Worm (Caenorhabditis elegans) whole organism, mixed stage, embryonic: ENCODE data around the gene csn-3.
A peak's percentile ranks its signal among the peaks of the same experiment; 100 is the strongest.

Source experiments
- M03D4.4 ChIP-seq: sonication (generic microtip); optimal IDR thresholded peaks from 2 replicates; lab custom pipeline; 2017; ENCODE audit warnings: mild to moderate bottlenecking, missing genetic modification characterization, missing compliant biosample characterization
- bed-3 ChIP-seq: fragments of 200-800 bp; sonication (Bioruptor generic); optimal IDR thresholded peaks from 3 replicates; lab custom pipeline; 2018; ENCODE audit warnings: mild to moderate bottlenecking, missing genetic modification characterization, moderate library complexity, missing compliant biosample characterization
- blmp-1 ChIP-seq: fragments of 150-350 bp; optimal IDR thresholded peaks from 2 replicates; lab custom pipeline; 2014; ENCODE audit warnings: missing biosample characterization, missing genetic modification characterization
- ceh-43 ChIP-seq: fragments of 200-800 bp; sonication (Bioruptor generic); optimal IDR thresholded peaks from 2 replicates; lab custom pipeline; 2018; ENCODE audit warnings: mild to moderate bottlenecking, missing genetic modification characterization, moderate library complexity, missing compliant biosample characterization
- ceh-83 ChIP-seq: fragments of 200-800 bp; sonication (Bioruptor generic); optimal IDR thresholded peaks from 2 replicates; lab custom pipeline; 2018; ENCODE audit warnings: mild to moderate bottlenecking, missing genetic modification characterization, missing compliant biosample characterization
- ces-1 ChIP-seq: fragments of 150-350 bp; optimal IDR thresholded peaks from 2 replicates; lab custom pipeline; 2014; ENCODE audit warnings: missing biosample characterization, missing genetic modification reagents, missing genetic modification characterization
- cnd-1 ChIP-seq: fragments of 200-800 bp; sonication (Bioruptor generic); optimal IDR thresholded peaks from 2 replicates; lab custom pipeline; 2018; ENCODE audit warnings: mild to moderate bottlenecking, missing genetic modification characterization, missing compliant biosample characterization
- drap-1 ChIP-seq: fragments of 200-800 bp; sonication (Bioruptor generic); optimal IDR thresholded peaks from 3 replicates; lab custom pipeline; 2018; ENCODE audit warnings: mild to moderate bottlenecking, missing genetic modification characterization, missing compliant biosample characterization
- elt-1 ChIP-seq: sonication (generic microtip); optimal IDR thresholded peaks from 2 replicates; lab custom pipeline; 2017; ENCODE audit warnings: missing genetic modification characterization, mild to moderate bottlenecking, missing compliant biosample characterization, antibody characterized with exemption, moderate library complexity, borderline replicate concordance; ENCODE audit not compliant: insufficient read depth
- elt-3 ChIP-seq: fragments of 150-350 bp; optimal IDR thresholded peaks from 2 replicates; lab custom pipeline; 2014; ENCODE audit warnings: missing biosample characterization, missing genetic modification characterization
- flh-1 ChIP-seq: fragments of 200-800 bp; sonication (Bioruptor generic); optimal IDR thresholded peaks from 2 replicates; lab custom pipeline; 2018; ENCODE audit warnings: mild to moderate bottlenecking, missing genetic modification characterization, moderate library complexity, missing compliant biosample characterization
- ham-2 ChIP-seq: fragments of 200-800 bp; sonication (Bioruptor generic); optimal IDR thresholded peaks from 2 replicates; lab custom pipeline; 2018; ENCODE audit warnings: mild to moderate bottlenecking, missing genetic modification characterization, missing compliant biosample characterization
- hlh-1 ChIP-seq: fragments of 150-350 bp; optimal IDR thresholded peaks from 2 replicates; lab custom pipeline; 2014; ENCODE audit warnings: missing biosample characterization, missing genetic modification reagents, missing genetic modification characterization
- lin-13 ChIP-seq: fragments of 150-350 bp; optimal IDR thresholded peaks from 2 replicates; lab custom pipeline; 2014; ENCODE audit warnings: missing biosample characterization, missing genetic modification characterization
- lin-32 ChIP-seq: fragments of 200-800 bp; sonication (Bioruptor generic); optimal IDR thresholded peaks from 2 replicates; lab custom pipeline; 2018; ENCODE audit warnings: mild to moderate bottlenecking, missing genetic modification characterization, missing compliant biosample characterization
- lsy-2 ChIP-seq: fragments of 150-350 bp; optimal IDR thresholded peaks from 2 replicates; lab custom pipeline; 2014; ENCODE audit warnings: missing biosample characterization, missing genetic modification characterization
- mab-5 ChIP-seq: fragments of 150-350 bp; optimal IDR thresholded peaks from 2 replicates; lab custom pipeline; 2014; ENCODE audit warnings: missing biosample characterization, missing genetic modification characterization
- mls-2 ChIP-seq: sonication (generic microtip); optimal IDR thresholded peaks from 2 replicates; lab custom pipeline; 2016; ENCODE audit warnings: mild to moderate bottlenecking, missing genetic modification characterization, moderate library complexity, missing compliant biosample characterization
- nhr-12 ChIP-seq: fragments of 150-350 bp; optimal IDR thresholded peaks from 2 replicates; lab custom pipeline; 2014; ENCODE audit warnings: missing biosample characterization, missing genetic modification characterization
- nhr-2 ChIP-seq: fragments of 150-350 bp; optimal IDR thresholded peaks from 2 replicates; lab custom pipeline; 2014; ENCODE audit warnings: missing biosample characterization, missing genetic modification characterization
- nhr-237 ChIP-seq: fragments of 150-350 bp; optimal IDR thresholded peaks from 2 replicates; lab custom pipeline; 2014; ENCODE audit warnings: missing biosample characterization, missing genetic modification characterization
- nhr-76 ChIP-seq: sonication (generic microtip); optimal IDR thresholded peaks from 2 replicates; lab custom pipeline; 2017; ENCODE audit warnings: missing biosample characterization, missing genetic modification characterization
- pha-4 ChIP-seq: fragments of 150-350 bp; optimal IDR thresholded peaks from 2 replicates; lab custom pipeline; 2018; ENCODE audit warnings: missing biosample characterization, missing genetic modification reagents, missing genetic modification characterization
- snpc-4 ChIP-seq: fragments of 150-350 bp; optimal IDR thresholded peaks from 2 replicates; lab custom pipeline; 2014; ENCODE audit warnings: missing biosample characterization, missing genetic modification characterization
- sptf-1 ChIP-seq: sonication (generic microtip); optimal IDR thresholded peaks from 2 replicates; lab custom pipeline; 2017; ENCODE audit warnings: mild to moderate bottlenecking, missing genetic modification characterization, moderate library complexity, missing compliant biosample characterization
- tbx-8 ChIP-seq: fragments of 200-800 bp; sonication (Bioruptor generic); optimal IDR thresholded peaks from 2 replicates; lab custom pipeline; 2018; ENCODE audit warnings: mild to moderate bottlenecking, missing genetic modification characterization, moderate library complexity, missing compliant biosample characterization
- unc-120 ChIP-seq: sonication (generic microtip); optimal IDR thresholded peaks from 2 replicates; lab custom pipeline; 2017; ENCODE audit warnings: missing genetic modification characterization, missing compliant biosample characterization; ENCODE audit not compliant: poor library complexity, severe bottlenecking
- unc-62 ChIP-seq: fragments of 150-350 bp; optimal IDR thresholded peaks from 2 replicates; lab custom pipeline; 2014; ENCODE audit warnings: missing biosample characterization, missing genetic modification reagents, missing genetic modification characterization
- zip-8 ChIP-seq: fragments of 150-350 bp; optimal IDR thresholded peaks from 2 replicates; lab custom pipeline; 2014; ENCODE audit warnings: missing biosample characterization, missing genetic modification characterization
- ztf-11 ChIP-seq: fragments of 150-350 bp; optimal IDR thresholded peaks from 2 replicates; lab custom pipeline; 2014; ENCODE audit warnings: missing biosample characterization, missing genetic modification characterization

The csn-3 gene

DNA sequence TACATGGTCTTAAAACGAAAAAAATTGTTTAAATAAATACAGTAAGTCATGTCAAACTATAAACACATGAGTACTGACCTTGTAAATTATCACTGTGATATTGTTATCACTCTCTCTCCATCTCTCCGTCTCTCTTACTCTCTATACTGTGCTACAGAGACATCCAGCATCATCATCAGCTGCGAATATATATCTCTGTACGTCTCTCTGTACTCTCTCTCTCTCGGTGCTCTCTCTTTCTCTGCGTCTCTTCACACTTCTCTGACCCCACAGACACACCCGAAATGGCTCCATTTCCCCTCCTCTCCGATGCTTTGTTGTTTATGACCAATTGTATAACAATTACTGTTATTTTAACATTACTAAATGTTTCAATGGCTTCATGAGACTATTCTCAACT is 16.0 kb downstream of the csn-3 start:
- TF ChIP-seq ces-1 (GFP tag; lab: Kevin White, UChicago) (peak; percentile 28), unc-62 (GFP tag; lab: Kevin White, UChicago) (no peak), unc-120 (tag; lab: Kevin White, UChicago) (peak; percentile 81), ceh-43 (no peak), flh-1 (no peak), elt-3 (tag; lab: Kevin White, UChicago) (peak; percentile 64), pha-4 (tag; lab: Kevin White, UChicago) (peak; percentile 9), bed-3 (GFP tag; lab: Kevin White, UChicago) (no peak), elt-1 (tag; lab: Kevin White, UChicago) (no peak)

DNA sequence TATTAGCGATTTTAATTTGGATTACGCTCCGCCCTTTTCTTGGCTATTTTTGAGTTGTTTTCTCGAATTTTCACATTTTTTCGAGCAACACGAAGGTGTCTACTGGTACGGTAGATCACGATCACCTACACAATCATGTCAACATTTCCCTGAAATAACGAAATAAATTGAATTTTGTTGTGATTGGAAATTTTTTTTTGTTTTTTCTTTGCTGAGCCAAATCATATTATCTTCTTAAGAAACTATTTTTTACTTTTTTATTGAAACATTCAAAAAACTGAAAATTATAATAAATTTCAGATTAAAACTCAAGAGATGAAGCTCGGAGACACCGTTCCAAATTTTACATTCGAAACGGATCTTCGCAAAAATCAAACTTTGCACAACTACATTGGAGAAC is 23.7 kb downstream of the csn-3 start, which contains the start of gene prdx-6:
prdx-6 (plus strand) TSS at position 301 of the 400 bp plus-strand sequence.
- TF ChIP-seq bed-3 (GFP tag; lab: Kevin White, UChicago): no peak
- no peak for TF ChIP-seq lsy-2 (tag; lab: Kevin White, UChicago)
- TF ChIP-seq ceh-43: no peak
- TF ChIP-seq lin-32 (GFP tag; lab: Kevin White, UChicago): no peak
- TF ChIP-seq nhr-76 (tag; lab: Kevin White, UChicago): no peak
- TF ChIP-seq sptf-1 (tag; lab: Kevin White, UChicago): no peak
- no peak for TF ChIP-seq snpc-4 (tag; lab: Kevin White, UChicago)
- TF ChIP-seq ham-2 (GFP tag; lab: Kevin White, UChicago): no peak
- no peak for TF ChIP-seq unc-62 (GFP tag; lab: Kevin White, UChicago)
- TF ChIP-seq mls-2: no peak
- TF ChIP-seq ztf-11 (tag; lab: Kevin White, UChicago): no peak
- TF ChIP-seq nhr-12 (tag; lab: Kevin White, UChicago): no peak
- no peak for TF ChIP-seq cnd-1 (tag; lab: Kevin White, UChicago)
- no peak for TF ChIP-seq flh-1
- TF ChIP-seq mab-5 (tag; lab: Kevin White, UChicago): no peak
- no peak for TF ChIP-seq lin-13
- TF ChIP-seq tbx-8 (GFP tag; lab: Kevin White, UChicago): no peak
- no peak for TF ChIP-seq elt-1 (tag; lab: Kevin White, UChicago)
- TF ChIP-seq drap-1: no peak

DNA sequence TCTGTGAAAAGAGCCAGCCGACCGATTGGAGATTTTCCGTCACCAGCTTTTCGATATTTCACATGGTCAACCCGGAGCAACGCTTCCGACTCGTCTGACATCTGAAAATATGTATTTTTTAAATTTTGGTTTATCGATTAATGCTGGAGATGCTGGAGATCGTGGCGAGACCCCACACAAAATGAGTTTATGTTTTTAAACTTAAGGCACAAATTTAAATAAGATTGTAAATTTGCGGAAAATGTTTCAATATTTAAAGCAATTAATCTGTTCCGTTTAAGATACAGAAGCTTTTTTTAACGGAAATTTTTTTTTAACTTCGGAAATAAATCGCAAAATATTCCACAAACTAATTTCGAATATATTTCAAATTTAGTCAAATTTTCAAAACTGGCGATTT is 37.1 kb downstream of the csn-3 start, which contains the start of gene gtf-2H1:
gtf-2H1 (minus strand) TSS at position 101 of the 400 bp plus-strand sequence.
- no peak for TF ChIP-seq M03D4.4
- no peak for TF ChIP-seq nhr-2 (tag; lab: Kevin White, UChicago)
- TF ChIP-seq ham-2 (GFP tag; lab: Kevin White, UChicago): no peak
- TF ChIP-seq nhr-12 (tag; lab: Kevin White, UChicago): no peak

DNA sequence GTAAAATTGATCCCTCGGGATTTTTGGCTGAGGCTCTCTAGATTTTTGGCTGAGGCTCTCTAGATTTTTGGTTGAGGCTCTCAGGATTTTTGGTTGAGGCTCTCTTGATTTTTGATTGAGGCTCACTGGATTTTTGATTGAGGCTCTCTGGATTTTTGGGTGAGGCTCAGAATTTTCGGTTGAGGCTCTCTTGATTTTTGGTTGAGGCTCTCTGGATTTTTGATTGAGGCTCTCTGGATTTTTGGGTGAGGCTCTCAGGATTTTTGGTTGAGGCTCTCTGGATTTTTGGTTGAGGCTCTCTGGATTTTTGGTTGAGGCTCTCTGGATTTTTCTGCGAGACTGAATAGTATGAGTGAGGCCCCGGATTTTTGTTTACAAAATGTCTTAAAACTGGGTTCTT is 41.6 kb downstream of the csn-3 start:
- TF ChIP-seq unc-120 (tag; lab: Kevin White, UChicago): no peak
- TF ChIP-seq ztf-11 (tag; lab: Kevin White, UChicago): no peak
- TF ChIP-seq lin-32 (GFP tag; lab: Kevin White, UChicago): no peak
- no peak for TF ChIP-seq unc-62 (GFP tag; lab: Kevin White, UChicago)
- no peak for TF ChIP-seq hlh-1 (tag; lab: Kevin White, UChicago)
- no peak for TF ChIP-seq tbx-8 (GFP tag; lab: Kevin White, UChicago)
- no peak for TF ChIP-seq ceh-83
- TF ChIP-seq nhr-237: no peak
- no peak for TF ChIP-seq zip-8
- TF ChIP-seq pha-4 (tag; lab: Kevin White, UChicago): no peak

DNA sequence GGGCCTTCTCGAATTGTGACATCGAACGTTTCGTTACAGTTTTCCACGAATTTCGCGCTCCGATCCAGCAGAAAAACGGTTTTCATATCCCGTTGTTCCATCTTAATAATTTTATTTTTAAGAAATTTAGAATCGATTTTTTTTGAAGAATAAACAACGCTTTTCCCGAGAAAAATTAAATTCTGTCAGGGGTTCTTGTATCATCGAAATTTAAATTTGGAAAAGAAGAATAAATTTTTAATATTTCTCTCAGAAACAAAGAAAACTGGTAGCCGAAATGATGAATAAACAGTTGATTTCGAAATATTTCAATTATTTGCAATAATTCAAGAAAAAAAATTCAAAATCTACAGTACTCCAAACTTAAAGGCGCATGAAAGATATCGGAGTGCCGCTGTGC is 42.8 kb downstream of the csn-3 start, which contains the start of gene ints-13:
ints-13 (minus strand) TSS at position 101 of the 400 bp plus-strand sequence.
- TF ChIP-seq tbx-8 (GFP tag; lab: Kevin White, UChicago) (no peak), blmp-1 (no peak), unc-120 (tag; lab: Kevin White, UChicago) (no peak), mab-5 (tag; lab: Kevin White, UChicago) (no peak), nhr-2 (tag; lab: Kevin White, UChicago) (no peak), lin-13 (no peak), nhr-76 (tag; lab: Kevin White, UChicago) (no peak), drap-1 (no peak), bed-3 (GFP tag; lab: Kevin White, UChicago) (no peak), elt-3 (tag; lab: Kevin White, UChicago) (no peak), flh-1 (no peak), elt-1 (tag; lab: Kevin White, UChicago) (no peak), ceh-83 (no peak), nhr-12 (tag; lab: Kevin White, UChicago) (no peak), unc-62 (GFP tag; lab: Kevin White, UChicago) (no peak), lin-32 (GFP tag; lab: Kevin White, UChicago) (no peak), ztf-11 (tag; lab: Kevin White, UChicago) (no peak), pha-4 (tag; lab: Kevin White, UChicago) (no peak), nhr-237 (no peak), cnd-1 (tag; lab: Kevin White, UChicago) (no peak)
